Worm (Caenorhabditis elegans) whole organism, L2 larva: ENCODE measurements around the gene F44A2.7.

Experiments used
- C34F6.9 ChIP-seq: fragments of 150-350 bp; optimal IDR thresholded peaks from 2 replicates; lab custom pipeline; 2014; ENCODE audit warnings: missing biosample characterization, missing genetic modification characterization
- F13H6.1 ChIP-seq: sonication (generic microtip); optimal IDR thresholded peaks from 2 replicates; lab custom pipeline; 2016; ENCODE audit warnings: missing genetic modification characterization, missing compliant biosample characterization
- R02D3.7 ChIP-seq: fragments of 150-350 bp; optimal IDR thresholded peaks from 2 replicates; lab custom pipeline; 2014; ENCODE audit warnings: missing biosample characterization, missing genetic modification characterization
- Y55F3AM.14 ChIP-seq: fragments of 200-800 bp; sonication (Bioruptor generic); optimal IDR thresholded peaks from 2 replicates; lab custom pipeline; 2018; ENCODE audit warnings: mild to moderate bottlenecking, missing genetic modification characterization, missing compliant biosample characterization
- ZK546.5 ChIP-seq: sonication (generic microtip); optimal IDR thresholded peaks from 2 replicates; lab custom pipeline; 2017; ENCODE audit warnings: missing biosample characterization, missing genetic modification characterization
- alr-1 ChIP-seq: fragments of 150-350 bp; optimal IDR thresholded peaks from 2 replicates; lab custom pipeline; 2014; ENCODE audit warnings: missing biosample characterization, missing genetic modification characterization
- aly-2 ChIP-seq: fragments of 150-350 bp; optimal IDR thresholded peaks from 2 replicates; lab custom pipeline; 2014; ENCODE audit warnings: missing biosample characterization, missing genetic modification characterization
- ama-1 ChIP-seq: fragments of 150-350 bp; optimal IDR thresholded peaks from 2 replicates; lab custom pipeline; 2018; ENCODE audit warnings: inconsistent platforms
- blmp-1 ChIP-seq: sonication (generic microtip); optimal IDR thresholded peaks from 2 replicates; lab custom pipeline; 2017; ENCODE audit warnings: missing genetic modification characterization, mild to moderate bottlenecking, missing compliant biosample characterization, antibody characterized with exemption, moderate library complexity; ENCODE audit not compliant: insufficient read depth
- ceh-16 ChIP-seq: fragments of 150-350 bp; optimal IDR thresholded peaks from 2 replicates; lab custom pipeline; 2014; ENCODE audit warnings: missing biosample characterization, missing genetic modification characterization
- ceh-82 ChIP-seq: fragments of 150-350 bp; optimal IDR thresholded peaks from 2 replicates; lab custom pipeline; 2014; ENCODE audit warnings: missing biosample characterization, missing genetic modification characterization
- crh-2 ChIP-seq: sonication (generic microtip); optimal IDR thresholded peaks from 2 replicates; lab custom pipeline; 2017; ENCODE audit warnings: missing biosample characterization, missing genetic modification characterization
- dmd-4 ChIP-seq: sonication (generic microtip); optimal IDR thresholded peaks from 2 replicates; lab custom pipeline; 2017; ENCODE audit warnings: missing biosample characterization, missing genetic modification characterization
- egl-27 ChIP-seq: sonication (generic microtip); optimal IDR thresholded peaks from 3 replicates; lab custom pipeline; 2017; ENCODE audit warnings: missing biosample characterization, missing genetic modification reagents, missing genetic modification characterization
- elt-1 ChIP-seq: fragments of 150-350 bp; optimal IDR thresholded peaks from 2 replicates; lab custom pipeline; 2014; ENCODE audit warnings: missing biosample characterization, missing genetic modification characterization
- elt-3 ChIP-seq: sonication (generic microtip); optimal IDR thresholded peaks from 2 replicates; lab custom pipeline; 2017; ENCODE audit warnings: missing biosample characterization, missing genetic modification characterization
- fos-1 ChIP-seq: fragments of 150-350 bp; optimal IDR thresholded peaks from 2 replicates; lab custom pipeline; 2014; ENCODE audit warnings: missing biosample characterization, missing genetic modification characterization
- gmeb-1 ChIP-seq: fragments of 150-350 bp; optimal IDR thresholded peaks from 2 replicates; lab custom pipeline; 2014; ENCODE audit warnings: missing biosample characterization, missing genetic modification characterization
- lin-11 ChIP-seq: fragments of 150-350 bp; sonication (generic microtip); optimal IDR thresholded peaks from 2 replicates; lab custom pipeline; 2014; ENCODE audit warnings: missing biosample characterization, missing genetic modification characterization, inconsistent platforms, mixed read lengths
- lin-13 ChIP-seq: fragments of 150-350 bp; optimal IDR thresholded peaks from 2 replicates; lab custom pipeline; 2014; ENCODE audit warnings: missing biosample characterization, missing genetic modification reagents, missing genetic modification characterization
- lin-39 ChIP-seq: fragments of 150-350 bp; optimal IDR thresholded peaks from 2 replicates; lab custom pipeline; 2014; ENCODE audit warnings: missing biosample characterization, missing genetic modification reagents, missing genetic modification characterization
- lsy-2 ChIP-seq, 2 experiments: fragments of 150-350 bp in 1 of 2; sonication (generic microtip) in 1 of 2; optimal IDR thresholded peaks; 2 replicates each; lab custom pipeline; 2014 to 2017; ENCODE audit warnings: missing biosample characterization in 2 of 2, missing genetic modification characterization in 2 of 2
- mab-5 ChIP-seq: fragments of 150-350 bp; optimal IDR thresholded peaks from 2 replicates; lab custom pipeline; 2014; ENCODE audit warnings: missing biosample characterization, missing genetic modification characterization
- mbf-1 ChIP-seq: sonication (generic microtip); optimal IDR thresholded peaks from 2 replicates; lab custom pipeline; 2017; ENCODE audit warnings: missing biosample characterization, missing genetic modification characterization
- mdl-1 ChIP-seq, 2 experiments: fragments of 150-350 bp in 1 of 2; sonication (generic microtip) in 1 of 2; optimal IDR thresholded peaks; 2 replicates each; lab custom pipeline; 2017; ENCODE audit warnings: missing biosample characterization in 2 of 2, missing genetic modification characterization in 2 of 2
- nhr-10 ChIP-seq: sonication (generic microtip); optimal IDR thresholded peaks from 2 replicates; lab custom pipeline; 2017; ENCODE audit warnings: missing biosample characterization, missing genetic modification characterization
- nhr-11 ChIP-seq: fragments of 150-350 bp; optimal IDR thresholded peaks from 2 replicates; lab custom pipeline; 2014; ENCODE audit warnings: missing biosample characterization, missing genetic modification characterization
- nhr-12 ChIP-seq: fragments of 150-350 bp; optimal IDR thresholded peaks from 2 replicates; lab custom pipeline; 2014; ENCODE audit warnings: missing biosample characterization, missing genetic modification characterization
- nhr-129 ChIP-seq: fragments of 150-350 bp; optimal IDR thresholded peaks from 2 replicates; lab custom pipeline; 2014; ENCODE audit warnings: missing biosample characterization, missing genetic modification characterization
- nhr-21 ChIP-seq: fragments of 150-350 bp; optimal IDR thresholded peaks from 2 replicates; lab custom pipeline; 2014; ENCODE audit warnings: missing biosample characterization, missing genetic modification characterization
- nhr-23 ChIP-seq: fragments of 150-350 bp; optimal IDR thresholded peaks from 2 replicates; lab custom pipeline; 2014; ENCODE audit warnings: missing biosample characterization, missing genetic modification reagents, missing genetic modification characterization
- nhr-237 ChIP-seq: fragments of 150-350 bp; optimal IDR thresholded peaks from 2 replicates; lab custom pipeline; 2014; ENCODE audit warnings: missing biosample characterization, missing genetic modification characterization
- nhr-25 ChIP-seq: fragments of 150-350 bp; sonication (generic microtip); optimal IDR thresholded peaks from 3 replicates; lab custom pipeline; 2014; ENCODE audit warnings: missing biosample characterization, missing genetic modification characterization
- nhr-6 ChIP-seq: fragments of 150-350 bp; optimal IDR thresholded peaks from 2 replicates; lab custom pipeline; 2014; ENCODE audit warnings: missing biosample characterization, missing genetic modification characterization
- nhr-77 ChIP-seq: fragments of 150-350 bp; optimal IDR thresholded peaks from 2 replicates; lab custom pipeline; 2014; ENCODE audit warnings: missing biosample characterization, missing genetic modification characterization
- peb-1 ChIP-seq: fragments of 150-350 bp; optimal IDR thresholded peaks from 2 replicates; lab custom pipeline; 2014; ENCODE audit warnings: missing biosample characterization, missing genetic modification characterization
- sem-4 ChIP-seq: fragments of 150-350 bp; optimal IDR thresholded peaks from 2 replicates; lab custom pipeline; 2014; ENCODE audit warnings: missing biosample characterization, missing genetic modification reagents, missing genetic modification characterization
- skn-1 ChIP-seq: sonication (generic microtip); optimal IDR thresholded peaks from 2 replicates; lab custom pipeline; 2017; ENCODE audit warnings: missing biosample characterization, missing genetic modification characterization
- sma-3 ChIP-seq: sonication (generic microtip); optimal IDR thresholded peaks from 2 replicates; lab custom pipeline; 2016; ENCODE audit warnings: missing genetic modification reagents, missing genetic modification characterization, missing compliant biosample characterization
- sma-9 ChIP-seq, 2 experiments: fragments of 150-350 bp in 1 of 2; sonication (generic microtip) in 1 of 2; optimal IDR thresholded peaks; 2 replicates each; lab custom pipeline; 2014 to 2016; ENCODE audit warnings: missing genetic modification characterization in 2 of 2, mild to moderate bottlenecking in 1 of 2, missing biosample characterization in 1 of 2, missing compliant biosample characterization in 1 of 2, missing genetic modification reagents in 1 of 2, moderate library complexity in 1 of 2
- snpc-4 ChIP-seq: fragments of 150-350 bp; optimal IDR thresholded peaks from 2 replicates; lab custom pipeline; 2014; ENCODE audit warnings: missing biosample characterization, missing genetic modification characterization
- unc-39 ChIP-seq: fragments of 150-350 bp; optimal IDR thresholded peaks from 2 replicates; lab custom pipeline; 2014; ENCODE audit warnings: missing biosample characterization, missing genetic modification characterization
- unc-55 ChIP-seq: fragments of 150-350 bp; sonication (generic microtip); optimal IDR thresholded peaks from 3 replicates; lab custom pipeline; 2014; ENCODE audit warnings: missing biosample characterization, missing genetic modification reagents, missing genetic modification characterization
- unc-62 ChIP-seq: fragments of 150-350 bp; optimal IDR thresholded peaks from 2 replicates; lab custom pipeline; 2014; ENCODE audit warnings: missing biosample characterization, missing genetic modification reagents, missing genetic modification characterization
- zag-1 ChIP-seq: fragments of 150-350 bp; optimal IDR thresholded peaks from 2 replicates; lab custom pipeline; 2014; ENCODE audit warnings: missing biosample characterization, missing genetic modification characterization
- ztf-1 ChIP-seq: fragments of 200-800 bp; sonication (Bioruptor generic); conservative IDR thresholded peaks from 2 replicates; pipeline ENCODE4 v1.3.6; 2022; ENCODE audit warnings: missing genetic modification characterization, missing compliant biosample characterization
- ztf-11 ChIP-seq: sonication (generic microtip); optimal IDR thresholded peaks from 2 replicates; lab custom pipeline; 2017; ENCODE audit warnings: missing biosample characterization, missing genetic modification characterization
- ztf-4 ChIP-seq: fragments of 150-350 bp; optimal IDR thresholded peaks from 2 replicates; lab custom pipeline; 2014; ENCODE audit warnings: missing biosample characterization, missing genetic modification characterization

Gene F44A2.7

ce11 chrV:9343629-9344624 is 22.6 kb downstream of the F44A2.7 start, which contains the start of gene tos-1 (continued):
- TF ChIP-seq ztf-4 (tag; lab: Kevin White, UChicago) (peak; percentile 91), snpc-4 (tag; lab: Kevin White, UChicago) (peak; percentile 50), blmp-1 (peak; percentile 89), ZK546.5 (tag; lab: Kevin White, UChicago) (peak; percentile 70), unc-55 (GFP tag; lab: Kevin White, UChicago) (peak; percentile 91), F13H6.1 (tag; lab: Kevin White, UChicago) (peak; percentile 99), unc-39 (tag; lab: Kevin White, UChicago) (peak; percentile 51), ceh-16 (tag; lab: Kevin White, UChicago) (peak; percentile 61), ztf-1 (GFP tag; lab: Robert Waterston, UW) (peak; percentile 94; the same call in 1 of the 2 replicates), nhr-10 (tag; lab: Kevin White, UChicago) (peak; percentile 86)

ce11 chrV:9346804-9347203 is 25.5 kb downstream of the F44A2.7 start, which contains the start of the genes K07B1.7 and try-5:
K07B1.7 (minus strand) TSS chrV:9346962.
try-5 (plus strand) TSS chrV:9347044.
- peak; percentile 57 for TF ChIP-seq nhr-21 (tag; lab: Kevin White, UChicago)
- TF ChIP-seq ama-1 (lab: Kevin White, UChicago): peak; percentile 64
- peak; percentile 95 for TF ChIP-seq gmeb-1 (tag; lab: Kevin White, UChicago)
- no peak for TF ChIP-seq Y55F3AM.14
- TF ChIP-seq skn-1 (tag; lab: Kevin White, UChicago): no peak
- TF ChIP-seq nhr-10 (tag; lab: Kevin White, UChicago): no peak
- TF ChIP-seq aly-2 (tag; lab: Kevin White, UChicago): no peak
- no peak for TF ChIP-seq ztf-11 (tag; lab: Kevin White, UChicago)
- no peak for TF ChIP-seq blmp-1
- peak; percentile 18 for TF ChIP-seq sma-9 (GFP tag; optimal IDR thresholded peaks at IDR 0.05; lab: Kevin White, UChicago)
- no peak for TF ChIP-seq sma-9 (tag; optimal IDR thresholded peaks at IDR 0.05; lab: Kevin White, UChicago)
- TF ChIP-seq dmd-4 (tag; lab: Kevin White, UChicago): no peak
- TF ChIP-seq F13H6.1 (tag; lab: Kevin White, UChicago): no peak
- TF ChIP-seq lsy-2 (tag; optimal IDR thresholded peaks at IDR 0.05; lab: Kevin White, UChicago): peak in 1 of 2 experiments; percentile 80
- no peak for TF ChIP-seq elt-3 (tag; lab: Kevin White, UChicago)
- TF ChIP-seq unc-62 (GFP tag; lab: Kevin White, UChicago): no peak
- TF ChIP-seq sma-3: peak; percentile 36
- no peak for TF ChIP-seq nhr-12 (tag; lab: Kevin White, UChicago)
- TF ChIP-seq lin-13 (GFP tag; lab: Kevin White, UChicago): peak; percentile 26
- TF ChIP-seq ZK546.5 (tag; lab: Kevin White, UChicago): no peak
- TF ChIP-seq mdl-1 (tag; optimal IDR thresholded peaks at IDR 0.05; lab: Kevin White, UChicago): no peak
- TF ChIP-seq ztf-4 (tag; lab: Kevin White, UChicago): no peak
- no peak for TF ChIP-seq nhr-25
- TF ChIP-seq ceh-16 (tag; lab: Kevin White, UChicago): no peak
- no peak for TF ChIP-seq zag-1 (tag; lab: Kevin White, UChicago)
- TF ChIP-seq nhr-77 (tag; lab: Kevin White, UChicago): no peak
- no peak for TF ChIP-seq elt-1 (tag; lab: Kevin White, UChicago)
- TF ChIP-seq C34F6.9 (tag; lab: Kevin White, UChicago): peak; percentile 83
- TF ChIP-seq nhr-129 (tag; lab: Kevin White, UChicago): peak; percentile 79
- no peak for TF ChIP-seq nhr-237
- TF ChIP-seq lin-11: no peak
- no peak for TF ChIP-seq ztf-1 (GFP tag; lab: Robert Waterston, UW)
- no peak for TF ChIP-seq sem-4 (tag; lab: Kevin White, UChicago)
- TF ChIP-seq nhr-23 (tag; lab: Kevin White, UChicago): no peak
- TF ChIP-seq nhr-6 (tag; lab: Kevin White, UChicago): peak; percentile 29
- no peak for TF ChIP-seq lin-39
- no peak for TF ChIP-seq peb-1
- TF ChIP-seq nhr-11: no peak
- peak; percentile 29 for TF ChIP-seq egl-27 (tag; lab: Kevin White, UChicago)
- TF ChIP-seq alr-1 (tag; lab: Kevin White, UChicago): no peak
- TF ChIP-seq snpc-4 (tag; lab: Kevin White, UChicago): no peak
- TF ChIP-seq unc-39 (tag; lab: Kevin White, UChicago): no peak
- TF ChIP-seq crh-2 (tag; lab: Kevin White, UChicago): peak; percentile 53
- TF ChIP-seq unc-55 (GFP tag; lab: Kevin White, UChicago): peak; percentile 94
- TF ChIP-seq ceh-82 (tag; lab: Kevin White, UChicago): no peak
- TF ChIP-seq fos-1 (tag; lab: Kevin White, UChicago): peak; percentile 7
- no peak for TF ChIP-seq mab-5
- TF ChIP-seq mbf-1 (tag; lab: Kevin White, UChicago): no peak
- TF ChIP-seq R02D3.7 (tag; lab: Kevin White, UChicago): peak; percentile 88
